Worm (Caenorhabditis elegans): Measurements from ENCODE around the gene ZK1307.2.

ZK1307.2 gene

DNA sequence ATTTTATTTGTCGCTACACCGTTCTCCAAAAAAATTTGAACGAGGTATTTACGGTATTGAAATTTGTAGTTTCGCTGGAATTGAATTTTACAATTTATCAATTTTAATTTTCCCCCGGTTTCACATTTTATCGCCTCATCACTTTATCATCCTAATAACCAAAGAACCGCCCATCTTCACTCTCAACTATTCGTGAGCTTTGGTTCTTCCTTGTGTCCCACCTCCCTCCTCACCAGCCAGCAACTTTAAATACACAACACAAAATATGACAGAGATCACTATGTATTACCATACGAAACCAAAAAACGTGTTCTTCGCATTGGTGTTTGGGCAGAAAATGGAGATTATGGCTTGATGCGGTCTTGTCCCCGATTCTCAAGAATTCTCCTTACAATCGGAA lies 49.7 kb downstream of the ZK1307.2 start (continued):
- TF ChIP-seq aha-1 (tag; optimal IDR thresholded peaks at IDR 0.05) (no peak), mef-2 (tag; optimal IDR thresholded peaks at IDR 0.05) (no peak), mdl-1 (tag; optimal IDR thresholded peaks at IDR 0.05) (peak in 1 of 2 experiments; percentile 11), unc-86 (tag; optimal IDR thresholded peaks at IDR 0.05) (no peak), tbx-2 (tag; optimal IDR thresholded peaks at IDR 0.05) (no peak), hlh-4 (tag; optimal IDR thresholded peaks at IDR 0.05) (no peak), ama-1 (optimal IDR thresholded peaks at IDR 0.05) (peak; percentile 45), sox-4 (tag; optimal IDR thresholded peaks at IDR 0.05) (no peak), mab-9 (GFP tag; IDR thresholded peaks at IDR 0.05) (no peak), nhr-84 (tag; optimal IDR thresholded peaks at IDR 0.05) (no peak), hpl-2 (GFP tag; optimal IDR thresholded peaks at IDR 0.05) (no peak), ceh-82 (tag; optimal IDR thresholded peaks at IDR 0.05) (no peak), skn-1 (tag; optimal IDR thresholded peaks at IDR 0.05) (no peak), tlp-1 (tag; optimal IDR thresholded peaks at IDR 0.05) (no peak), ztf-4 (tag; optimal IDR thresholded peaks at IDR 0.05) (no peak), ets-5 (GFP tag; IDR thresholded peaks at IDR 0.05) (no peak), nhr-85 (tag) (no peak), nhr-28 (tag; optimal IDR thresholded peaks at IDR 0.05) (no peak), blmp-1 (tag; optimal IDR thresholded peaks at IDR 0.05) (peak; percentile 44), snpc-4 (tag; optimal IDR thresholded peaks at IDR 0.05) (no peak), grh-1 (GFP tag; IDR thresholded peaks at IDR 0.05) (no peak), rnt-1 (tag; optimal IDR thresholded peaks at IDR 0.05) (no peak), lir-3 (tag; optimal IDR thresholded peaks at IDR 0.05; ENCODE audit: poor library complexity) (no peak), lin-15B (tag; optimal IDR thresholded peaks at IDR 0.05) (no peak), C04F5.9 (tag; optimal IDR thresholded peaks at IDR 0.05) (no peak), swsn-7 (tag; optimal IDR thresholded peaks at IDR 0.05) (no peak), ces-1 (GFP tag; optimal IDR thresholded peaks at IDR 0.05) (no peak), elt-2 (tag; optimal IDR thresholded peaks at IDR 0.05) (peak; percentile 0), fkh-10 (GFP tag; optimal IDR thresholded peaks at IDR 0.05) (no peak), pax-3 (tag; optimal IDR thresholded peaks at IDR 0.05) (no peak), isw-1 (GFP tag; IDR thresholded peaks at IDR 0.05) (no peak), irx-1 (tag; optimal IDR thresholded peaks at IDR 0.05) (no peak), C34B4.2 (tag; optimal IDR thresholded peaks at IDR 0.05) (no peak), efl-3 (GFP tag; optimal IDR thresholded peaks at IDR 0.05) (no peak), nhr-12 (tag; optimal IDR thresholded peaks at IDR 0.05) (no peak)

DNA sequence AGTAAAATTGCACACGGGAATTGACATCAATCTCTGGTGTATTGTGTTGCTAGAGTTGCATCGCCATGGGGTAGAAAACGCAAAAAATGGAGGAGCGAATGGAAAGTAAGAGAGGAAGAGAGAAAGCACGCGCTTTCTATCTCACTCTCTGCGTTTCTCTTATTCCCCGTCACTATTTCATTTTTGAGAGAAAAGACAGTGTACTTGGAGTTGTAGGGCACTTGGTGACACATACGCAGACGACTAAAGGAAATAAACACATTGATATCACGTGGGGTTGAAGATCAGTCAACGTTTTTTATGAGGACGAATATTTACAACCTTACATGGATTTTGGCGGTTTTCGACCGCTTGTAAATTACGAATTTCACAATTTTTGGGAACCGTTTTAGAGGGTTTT lies 50.3 kb downstream of the ZK1307.2 start:
- peak; percentile 72 for TF ChIP-seq sox-4 (tag; optimal IDR thresholded peaks at IDR 0.05)
- peak; percentile 95 for TF ChIP-seq nhr-47 (tag; optimal IDR thresholded peaks at IDR 0.05)
- TF ChIP-seq C16A3.4 (tag; optimal IDR thresholded peaks at IDR 0.05), result peak; percentile 97
- TF ChIP-seq rnt-1 (tag; optimal IDR thresholded peaks at IDR 0.05), result peak; percentile 95
- TF ChIP-seq nhr-237 (tag; optimal IDR thresholded peaks at IDR 0.05), result peak; percentile 84
- TF ChIP-seq Y116A8C.19 (tag; optimal IDR thresholded peaks at IDR 0.05; ENCODE audit: borderline replicate concordance), result no peak
- TF ChIP-seq dsc-1 (tag; optimal IDR thresholded peaks at IDR 0.05), result peak; percentile 74
- peak; percentile 76 for TF ChIP-seq unc-86 (tag; optimal IDR thresholded peaks at IDR 0.05)
- peak; percentile 74 for TF ChIP-seq mef-2 (tag; optimal IDR thresholded peaks at IDR 0.05)
- TF ChIP-seq fos-1 (tag; optimal IDR thresholded peaks at IDR 0.05), result peak; percentile 92
- TF ChIP-seq C34B4.2 (tag; optimal IDR thresholded peaks at IDR 0.05), result no peak
- TF ChIP-seq nhr-11 (tag; optimal IDR thresholded peaks at IDR 0.05), result peak; percentile 99
- peak; percentile 81 for TF ChIP-seq lin-39 (tag; optimal IDR thresholded peaks at IDR 0.05)
- no peak for TF ChIP-seq efl-3 (GFP tag; optimal IDR thresholded peaks at IDR 0.05)
- peak; percentile 40 for TF ChIP-seq vab-15 (tag; optimal IDR thresholded peaks at IDR 0.05)
- TF ChIP-seq unc-62 (GFP tag; optimal IDR thresholded peaks at IDR 0.05), result no peak
- peak; percentile 93 for TF ChIP-seq irx-1 (tag; optimal IDR thresholded peaks at IDR 0.05)
- peak; percentile 89 for TF ChIP-seq lir-3 (tag; optimal IDR thresholded peaks at IDR 0.05; ENCODE audit: poor library complexity)
- TF ChIP-seq lin-35 (GFP tag; optimal IDR thresholded peaks at IDR 0.05), result peak; percentile 81 to 91
- TF ChIP-seq lin-13 (GFP tag; optimal IDR thresholded peaks at IDR 0.05), result peak; percentile 92
- no peak for TF ChIP-seq nhr-76 (tag; optimal IDR thresholded peaks at IDR 0.05)
- no peak for TF ChIP-seq ces-1 (GFP tag; optimal IDR thresholded peaks at IDR 0.05)
- peak; percentile 66 for TF ChIP-seq egl-13 (tag; optimal IDR thresholded peaks at IDR 0.05)
- TF ChIP-seq fkh-4 (tag; optimal IDR thresholded peaks at IDR 0.05; ENCODE audit: borderline replicate concordance), result no peak
- TF ChIP-seq swsn-7 (tag; optimal IDR thresholded peaks at IDR 0.05), result peak; percentile 94
- peak in 5 of 6 experiments; percentile 40 to 99 (median 95) for TF ChIP-seq elt-3 (tag; optimal IDR thresholded peaks at IDR 0.05)
- peak; percentile 9 for TF ChIP-seq nhr-28 (tag; optimal IDR thresholded peaks at IDR 0.05)
- peak; percentile 94 for TF ChIP-seq skn-1 (tag; optimal IDR thresholded peaks at IDR 0.05)
- no peak for TF ChIP-seq nhr-84 (tag; optimal IDR thresholded peaks at IDR 0.05)
- TF ChIP-seq isw-1 (GFP tag; IDR thresholded peaks at IDR 0.05), result peak; percentile 79
- TF ChIP-seq unc-130 (tag; optimal IDR thresholded peaks at IDR 0.05), result peak; percentile 82
- peak; percentile 85 for TF ChIP-seq pax-3 (tag; optimal IDR thresholded peaks at IDR 0.05)
- peak; percentile 75 for TF ChIP-seq ama-1 (optimal IDR thresholded peaks at IDR 0.05)

Measured in whole organism, L1 larva.